Worm (Caenorhabditis elegans) whole organism, midembryonic: ENCODE measurements around the gene acc-1.

ENCODE experiments used
- T22C8.4 ChIP-seq: fragments of 200-800 bp; sonication (Bioruptor generic); IDR thresholded peaks from 2 replicates; pipeline ENCODE4 v1.3.6; 2022; ENCODE audit warnings: missing genetic modification characterization, missing compliant biosample characterization
- cog-1 ChIP-seq: sonication (generic microtip); optimal IDR thresholded peaks from 2 replicates; lab custom pipeline; 2016; ENCODE audit warnings: missing genetic modification characterization, missing compliant biosample characterization
- flt-1 ChIP-seq: fragments of 200-800 bp; sonication (Bioruptor generic); IDR thresholded peaks from 2 replicates; pipeline ENCODE4 v1.3.6; 2022; ENCODE audit warnings: missing genetic modification characterization, missing compliant biosample characterization
- klf-2 ChIP-seq: fragments of 200-800 bp; sonication (Bioruptor generic); conservative IDR thresholded peaks from 2 replicates; pipeline ENCODE4 v1.3.6; 2022; ENCODE audit warnings: missing genetic modification reagents, missing genetic modification characterization, missing compliant biosample characterization
- med-1 ChIP-seq: sonication (generic microtip); optimal IDR thresholded peaks from 2 replicates; lab custom pipeline; 2017; ENCODE audit warnings: missing genetic modification characterization, mild to moderate bottlenecking, missing compliant biosample characterization, antibody characterized with exemption, missing genetic modification reagents; ENCODE audit not compliant: insufficient read depth
- ref-1 ChIP-seq: fragments of 200-800 bp; sonication (Bioruptor generic); conservative IDR thresholded peaks from 2 replicates; pipeline ENCODE4 v1.3.6; 2022; ENCODE audit warnings: missing genetic modification reagents, missing genetic modification characterization, missing compliant biosample characterization
- tab-1 ChIP-seq: fragments of 200-800 bp; sonication (Bioruptor generic); IDR thresholded peaks from 2 replicates; pipeline ENCODE4 v1.3.6; 2022; ENCODE audit warnings: missing genetic modification characterization, missing compliant biosample characterization
- ztf-23 ChIP-seq: fragments of 200-800 bp; sonication (Bioruptor generic); IDR thresholded peaks from 2 replicates; pipeline ENCODE4 v1.3.6; 2022; ENCODE audit warnings: missing genetic modification reagents, missing genetic modification characterization, missing compliant biosample characterization
- ztf-29 ChIP-seq: fragments of 200-800 bp; sonication (Bioruptor generic); IDR thresholded peaks from 2 replicates; pipeline ENCODE4 v1.3.6; 2022; ENCODE audit warnings: missing genetic modification reagents, missing genetic modification characterization, missing compliant biosample characterization

The acc-1 gene

ce11 chrIV:9623269-9623668 is 34.6 kb upstream of the acc-1 start, which contains the start of gene W09C2.9:
Gene W09C2.9, minus strand, starts transcription at chrIV:9623369.
- TF ChIP-seq med-1 (GFP tag; lab: Kevin White, UChicago) = no peak
- no peak for TF ChIP-seq T22C8.4
- no peak for TF ChIP-seq ref-1 (GFP tag; lab: Robert Waterston, UW)
- TF ChIP-seq klf-2 = no peak

- TF ChIP-seq ref-1 (GFP tag; lab: Robert Waterston, UW) (no peak), cog-1 (tag; lab: Kevin White, UChicago) (no peak), klf-2 (no peak), tab-1 (no peak), med-1 (GFP tag; lab: Kevin White, UChicago) (no peak), flt-1 (GFP tag; lab: Robert Waterston, UW) (no peak), ztf-29 (GFP tag; lab: Robert Waterston, UW) (no peak), T22C8.4 (no peak), ztf-23 (GFP tag; lab: Robert Waterston, UW) (no peak)
Measured at ce11 chrIV:9624275-9624674, 33.6 kb upstream of the acc-1 start, which contains the start of gene W09C2.8. Gene W09C2.8, minus strand, starts transcription at chrIV:9624375.

- no peak for TF ChIP-seq med-1 (GFP tag; lab: Kevin White, UChicago)
- TF ChIP-seq cog-1 (tag; lab: Kevin White, UChicago) = no peak
- no peak for TF ChIP-seq T22C8.4
- TF ChIP-seq ztf-23 (GFP tag; lab: Robert Waterston, UW) = no peak
Measured at ce11 chrIV:9624977-9625376, 32.9 kb upstream of the acc-1 start, which contains the start of gene W09C2.10. Gene W09C2.10, minus strand, starts transcription at chrIV:9625077.

- TF ChIP-seq klf-2 = no peak
- TF ChIP-seq cog-1 (tag; lab: Kevin White, UChicago) = no peak
- no peak for TF ChIP-seq ztf-29 (GFP tag; lab: Robert Waterston, UW)
- no peak for TF ChIP-seq ztf-23 (GFP tag; lab: Robert Waterston, UW)
- TF ChIP-seq flt-1 (GFP tag; lab: Robert Waterston, UW) = no peak
- no peak for TF ChIP-seq tab-1
- TF ChIP-seq ref-1 (GFP tag; lab: Robert Waterston, UW) = no peak
- TF ChIP-seq T22C8.4 = no peak
- no peak for TF ChIP-seq med-1 (GFP tag; lab: Kevin White, UChicago)
Measured at ce11 chrIV:9625829-9626228, 32.0 kb upstream of the acc-1 start.

ce11 chrIV:9627033-9627432 is 30.8 kb upstream of the acc-1 start:
- TF ChIP-seq cog-1 (tag; lab: Kevin White, UChicago) (no peak), ztf-29 (GFP tag; lab: Robert Waterston, UW) (no peak), klf-2 (no peak), tab-1 (no peak), flt-1 (GFP tag; lab: Robert Waterston, UW) (no peak), ztf-23 (GFP tag; lab: Robert Waterston, UW) (no peak), T22C8.4 (no peak), med-1 (GFP tag; lab: Kevin White, UChicago) (no peak), ref-1 (GFP tag; lab: Robert Waterston, UW) (no peak)

- TF ChIP-seq ref-1 (GFP tag; lab: Robert Waterston, UW) = no peak
- no peak for TF ChIP-seq klf-2
- no peak for TF ChIP-seq flt-1 (GFP tag; lab: Robert Waterston, UW)
- TF ChIP-seq cog-1 (tag; lab: Kevin White, UChicago) = no peak
- TF ChIP-seq ztf-29 (GFP tag; lab: Robert Waterston, UW) = no peak
- no peak for TF ChIP-seq med-1 (GFP tag; lab: Kevin White, UChicago)
- TF ChIP-seq tab-1 = no peak
- no peak for TF ChIP-seq ztf-23 (GFP tag; lab: Robert Waterston, UW)
Measured at ce11 chrIV:9631579-9631978, 26.3 kb upstream of the acc-1 start.

ce11 chrIV:9632094-9632493 is 25.8 kb upstream of the acc-1 start:
- TF ChIP-seq med-1 (GFP tag; lab: Kevin White, UChicago) (no peak), cog-1 (tag; lab: Kevin White, UChicago) (no peak), ztf-29 (GFP tag; lab: Robert Waterston, UW) (no peak), T22C8.4 (no peak), ztf-23 (GFP tag; lab: Robert Waterston, UW) (no peak), flt-1 (GFP tag; lab: Robert Waterston, UW) (no peak), tab-1 (no peak), ref-1 (GFP tag; lab: Robert Waterston, UW) (no peak), klf-2 (no peak)

- TF ChIP-seq ref-1 (GFP tag; lab: Robert Waterston, UW) (no peak), cog-1 (tag; lab: Kevin White, UChicago) (no peak), ztf-29 (GFP tag; lab: Robert Waterston, UW) (no peak), ztf-23 (GFP tag; lab: Robert Waterston, UW) (no peak), med-1 (GFP tag; lab: Kevin White, UChicago) (no peak), klf-2 (no peak), T22C8.4 (no peak), tab-1 (no peak), flt-1 (GFP tag; lab: Robert Waterston, UW) (no peak)
Measured at ce11 chrIV:9632966-9633494, 24.8 kb upstream of the acc-1 start.

ce11 chrIV:9633889-9634288 is 24.0 kb upstream of the acc-1 start:
- no peak for TF ChIP-seq ztf-23 (GFP tag; lab: Robert Waterston, UW)
- TF ChIP-seq T22C8.4 = no peak
- TF ChIP-seq ref-1 (GFP tag; lab: Robert Waterston, UW) = no peak
- no peak for TF ChIP-seq cog-1 (tag; lab: Kevin White, UChicago)
- TF ChIP-seq med-1 (GFP tag; lab: Kevin White, UChicago) = no peak

ce11 chrIV:9634848-9635247 is 23.0 kb upstream of the acc-1 start, which contains the start of gene mca-1:
Gene mca-1, minus strand, starts transcription at chrIV:9634948.
- TF ChIP-seq ztf-23 (GFP tag; lab: Robert Waterston, UW) (no peak), cog-1 (tag; lab: Kevin White, UChicago) (no peak), flt-1 (GFP tag; lab: Robert Waterston, UW) (no peak), tab-1 (no peak), med-1 (GFP tag; lab: Kevin White, UChicago) (no peak), T22C8.4 (no peak), ref-1 (GFP tag; lab: Robert Waterston, UW) (no peak), klf-2 (no peak), ztf-29 (GFP tag; lab: Robert Waterston, UW) (no peak)
